Worm (Caenorhabditis elegans): ENCODE measurements around the gene gfl-1.

DNA sequence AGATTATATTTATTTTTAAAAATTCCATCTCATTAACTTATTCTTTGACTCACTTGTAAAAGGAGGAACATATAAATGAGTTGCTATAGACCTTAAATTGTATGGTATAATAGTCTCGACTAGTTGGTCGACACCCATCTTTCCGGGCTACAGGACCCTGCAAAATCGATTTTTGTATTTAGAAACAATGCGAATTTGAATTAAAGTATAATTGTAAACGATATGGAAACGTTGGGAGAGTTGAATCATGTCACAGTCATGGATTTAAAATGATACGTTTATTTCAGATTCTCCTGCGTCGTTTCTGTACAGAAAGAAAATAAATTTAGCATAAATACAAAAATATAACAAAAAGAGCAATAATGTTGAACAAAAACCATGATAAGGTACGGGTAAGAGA, 42.0 kb upstream of the gfl-1 start, which contains the start of gene catp-8:
- TF ChIP-seq ceh-79 (tag; optimal IDR thresholded peaks at IDR 0.05) = no peak
- peak; percentile 20 for TF ChIP-seq ama-1 (optimal IDR thresholded peaks at IDR 0.05)
- TF ChIP-seq ama-1 (GFP tag; optimal IDR thresholded peaks at IDR 0.05) = peak in 1 of 2 experiments; percentile 71
